Worm (Caenorhabditis elegans): ENCODE data around the gene F46G10.1.

F46G10.1 gene

ce11 chrX:13328034-13328433 is 16.5 kb upstream of the F46G10.1 start, which contains the start of gene sir-2.2 (continued):
- no peak for TF ChIP-seq hpl-2 (GFP tag; optimal IDR thresholded peaks at IDR 0.05)
- TF ChIP-seq nhr-85 (tag), result peak; percentile 58
- no peak for TF ChIP-seq sptf-1 (tag; optimal IDR thresholded peaks at IDR 0.05)
- peak; percentile 40 for TF ChIP-seq nhr-71 (tag; optimal IDR thresholded peaks at IDR 0.05)
- TF ChIP-seq ces-1 (GFP tag; optimal IDR thresholded peaks at IDR 0.05), result no peak
- TF ChIP-seq lin-13 (GFP tag; optimal IDR thresholded peaks at IDR 0.05), result no peak
- no peak for TF ChIP-seq nhr-237 (tag; optimal IDR thresholded peaks at IDR 0.05)
- no peak for TF ChIP-seq ceh-8 (GFP tag; optimal IDR thresholded peaks at IDR 0.05)
- no peak for TF ChIP-seq snpc-4 (tag; optimal IDR thresholded peaks at IDR 0.05)
- no peak for TF ChIP-seq lin-15B (tag; optimal IDR thresholded peaks at IDR 0.05)
- no peak for TF ChIP-seq mdl-1 (tag; optimal IDR thresholded peaks at IDR 0.05)
- TF ChIP-seq sox-4 (tag; optimal IDR thresholded peaks at IDR 0.05), result no peak
- peak; percentile 32 for TF ChIP-seq nhr-90 (tag; optimal IDR thresholded peaks at IDR 0.05; ENCODE audit: poor library complexity)
- TF ChIP-seq nhr-12 (tag; optimal IDR thresholded peaks at IDR 0.05), result no peak
- no peak for TF ChIP-seq dsc-1 (tag; optimal IDR thresholded peaks at IDR 0.05)
- TF ChIP-seq nhr-19 (GFP tag; conservative IDR thresholded peaks at IDR 0.05), result no peak
- TF ChIP-seq elt-3 (tag; optimal IDR thresholded peaks at IDR 0.05), result no peak
- no peak for TF ChIP-seq ceh-63 (GFP tag; optimal IDR thresholded peaks at IDR 0.05)
- no peak for TF ChIP-seq C04F5.9 (tag; optimal IDR thresholded peaks at IDR 0.05)
- TF ChIP-seq pqm-1 (tag; optimal IDR thresholded peaks at IDR 0.05), result no peak
- TF ChIP-seq efl-3 (GFP tag; optimal IDR thresholded peaks at IDR 0.05), result no peak
- no peak for TF ChIP-seq nhr-84 (tag; optimal IDR thresholded peaks at IDR 0.05)
- no peak for TF ChIP-seq fkh-10 (GFP tag; optimal IDR thresholded peaks at IDR 0.05)

DNA sequence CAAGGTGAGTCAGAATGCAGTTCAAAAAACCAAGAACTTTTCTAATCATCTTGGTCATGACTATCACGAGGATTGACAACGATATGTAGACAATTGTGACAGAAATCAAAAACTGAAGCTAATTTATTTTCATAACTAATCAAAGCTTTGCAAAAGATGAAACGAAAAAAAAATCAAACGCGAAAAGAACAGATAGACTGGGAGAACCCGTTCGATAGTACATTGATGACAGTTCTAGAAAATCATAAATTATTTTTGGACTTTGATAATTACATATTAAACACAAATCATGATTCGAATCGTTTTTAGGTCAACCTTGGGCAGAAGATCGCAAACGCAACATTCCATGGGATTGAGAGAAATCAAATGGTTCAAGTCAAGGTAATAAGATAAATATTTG is 13.5 kb upstream of the F46G10.1 start:
- no peak for TF ChIP-seq C16A3.4 (tag; optimal IDR thresholded peaks at IDR 0.05)
- no peak for TF ChIP-seq elt-2 (tag; optimal IDR thresholded peaks at IDR 0.05)
- no peak for TF ChIP-seq mab-9 (GFP tag; IDR thresholded peaks at IDR 0.05)
- peak; percentile 56 for TF ChIP-seq blmp-1 (tag; optimal IDR thresholded peaks at IDR 0.05)
- TF ChIP-seq lin-35 (GFP tag; optimal IDR thresholded peaks at IDR 0.05), result no peak
- TF ChIP-seq lin-15B (tag; optimal IDR thresholded peaks at IDR 0.05), result no peak
- no peak for TF ChIP-seq elt-3 (tag; optimal IDR thresholded peaks at IDR 0.05)
- no peak for TF ChIP-seq hlh-4 (tag; optimal IDR thresholded peaks at IDR 0.05)
- no peak for TF ChIP-seq hpl-2 (GFP tag; optimal IDR thresholded peaks at IDR 0.05)
- TF ChIP-seq nhr-77 (tag; optimal IDR thresholded peaks at IDR 0.05), result no peak
- no peak for TF ChIP-seq nhr-11 (tag; optimal IDR thresholded peaks at IDR 0.05)
- no peak for TF ChIP-seq ceh-82 (tag; optimal IDR thresholded peaks at IDR 0.05)
- no peak for TF ChIP-seq nhr-28 (tag; optimal IDR thresholded peaks at IDR 0.05)
- TF ChIP-seq efl-3 (GFP tag; optimal IDR thresholded peaks at IDR 0.05), result no peak
- TF ChIP-seq nhr-71 (tag; optimal IDR thresholded peaks at IDR 0.05), result peak; percentile 1

- TF ChIP-seq dpl-1 (GFP tag; optimal IDR thresholded peaks at IDR 0.05) (no peak), aha-1 (tag; optimal IDR thresholded peaks at IDR 0.05) (no peak), snu-23 (GFP tag; optimal IDR thresholded peaks at IDR 0.05) (peak; percentile 12), nhr-20 (tag; optimal IDR thresholded peaks at IDR 0.05) (peak; percentile 42), unc-30 (tag; optimal IDR thresholded peaks at IDR 0.05) (no peak), skn-1 (tag; optimal IDR thresholded peaks at IDR 0.05) (no peak), C34B4.2 (tag; optimal IDR thresholded peaks at IDR 0.05) (no peak), rnt-1 (tag; optimal IDR thresholded peaks at IDR 0.05) (peak; percentile 3), nhr-47 (tag; optimal IDR thresholded peaks at IDR 0.05) (no peak), hlh-4 (tag; optimal IDR thresholded peaks at IDR 0.05) (no peak), grh-1 (GFP tag; IDR thresholded peaks at IDR 0.05) (peak; percentile 59), hlh-17 (GFP tag; optimal IDR thresholded peaks at IDR 0.05; ENCODE audit: borderline replicate concordance) (no peak), mep-1 (tag; optimal IDR thresholded peaks at IDR 0.05) (no peak), unc-62 (GFP tag; optimal IDR thresholded peaks at IDR 0.05) (no peak), nhr-71 (tag; optimal IDR thresholded peaks at IDR 0.05) (peak; percentile 58), nhr-85 (tag) (peak; percentile 85), elt-3 (tag; optimal IDR thresholded peaks at IDR 0.05) (peak in 3 of 6 experiments; percentile 19 to 43 (median 37)), pax-3 (tag; optimal IDR thresholded peaks at IDR 0.05) (no peak), nhr-77 (tag; optimal IDR thresholded peaks at IDR 0.05) (no peak), mab-9 (GFP tag; IDR thresholded peaks at IDR 0.05) (no peak), dsc-1 (tag; optimal IDR thresholded peaks at IDR 0.05) (no peak), blmp-1 (tag; optimal IDR thresholded peaks at IDR 0.05) (no peak), elt-2 (tag; optimal IDR thresholded peaks at IDR 0.05) (peak; percentile 2), xbp-1 (tag; optimal IDR thresholded peaks at IDR 0.05) (no peak), lin-14 (GFP tag; optimal IDR thresholded peaks at IDR 0.05) (peak; percentile 40), ceh-90 (tag; optimal IDR thresholded peaks at IDR 0.05) (no peak), nhr-90 (tag; optimal IDR thresholded peaks at IDR 0.05; ENCODE audit: poor library complexity) (peak; percentile 11)
Measured at ce11 chrX:13324326-13324725, 12.8 kb upstream of the F46G10.1 start.
